Worm (Caenorhabditis elegans): ENCODE data around the gene bigr-1.

ce11 chrII:11176441-11176840, 5.0 kb upstream of the bigr-1 start:
- TF ChIP-seq him-1 (tag; optimal IDR thresholded peaks at IDR 0.05), result no peak
- no peak for TF ChIP-seq dao-5 (tag; optimal IDR thresholded peaks at IDR 0.05)
- TF ChIP-seq W03F9.2 (tag; optimal IDR thresholded peaks at IDR 0.05), result no peak
